Worm (Caenorhabditis elegans) whole organism, late embryonic: Measurements from ENCODE around the gene D1086.5.

Experiments used
- C08G9.2 ChIP-seq: sonication (generic microtip); optimal IDR thresholded peaks from 2 replicates; lab custom pipeline; 2016; ENCODE audit warnings: mild to moderate bottlenecking, missing genetic modification characterization, moderate library complexity, missing compliant biosample characterization
- C38D4.7 ChIP-seq: fragments of 200-800 bp; sonication (Bioruptor generic); optimal IDR thresholded peaks from 2 replicates; lab custom pipeline; 2018; ENCODE audit warnings: mild to moderate bottlenecking, missing genetic modification characterization, moderate library complexity, missing compliant biosample characterization
- K09A11.1 ChIP-seq: sonication (generic microtip); optimal IDR thresholded peaks from 2 replicates; lab custom pipeline; 2017; ENCODE audit warnings: antibody characterized with exemption, mild to moderate bottlenecking, missing genetic modification characterization, missing compliant biosample characterization; ENCODE audit not compliant: insufficient read depth
- T23F11.4 ChIP-seq: fragments of 200-800 bp; sonication (Bioruptor generic); optimal IDR thresholded peaks from 2 replicates; lab custom pipeline; 2018; ENCODE audit warnings: mild to moderate bottlenecking, missing genetic modification characterization, missing compliant biosample characterization
- Y22D7AL.16 ChIP-seq: sonication (generic microtip); optimal IDR thresholded peaks from 2 replicates; lab custom pipeline; 2016; ENCODE audit warnings: missing genetic modification characterization, missing compliant biosample characterization
- ceh-19 ChIP-seq: fragments of 200-800 bp; sonication (Bioruptor generic); optimal IDR thresholded peaks from 2 replicates; lab custom pipeline; 2018; ENCODE audit warnings: mild to moderate bottlenecking, missing genetic modification characterization, missing compliant biosample characterization
- ceh-22 ChIP-seq: sonication (generic microtip); optimal IDR thresholded peaks from 2 replicates; lab custom pipeline; 2017; ENCODE audit warnings: missing biosample characterization, missing genetic modification characterization
- ceh-24 ChIP-seq: sonication (generic microtip); optimal IDR thresholded peaks from 2 replicates; lab custom pipeline; 2016; ENCODE audit warnings: mild to moderate bottlenecking, missing genetic modification characterization, missing compliant biosample characterization
- ceh-30 ChIP-seq: fragments of 150-350 bp; optimal IDR thresholded peaks from 2 replicates; lab custom pipeline; 2014; ENCODE audit warnings: missing biosample characterization, missing genetic modification characterization
- ceh-31 ChIP-seq: sonication (generic microtip); optimal IDR thresholded peaks from 2 replicates; lab custom pipeline; 2016; ENCODE audit warnings: missing genetic modification characterization, missing compliant biosample characterization
- ceh-34 ChIP-seq: sonication (generic microtip); optimal IDR thresholded peaks from 2 replicates; lab custom pipeline; 2016; ENCODE audit warnings: mild to moderate bottlenecking, missing genetic modification characterization, missing compliant biosample characterization
- ceh-48 ChIP-seq: sonication (generic microtip); optimal IDR thresholded peaks from 2 replicates; lab custom pipeline; 2016; ENCODE audit warnings: missing genetic modification characterization, inconsistent platforms, missing compliant biosample characterization
- ceh-6 ChIP-seq: fragments of 200-800 bp; sonication (Bioruptor generic); optimal IDR thresholded peaks from 2 replicates; lab custom pipeline; 2018; ENCODE audit warnings: mild to moderate bottlenecking, missing genetic modification characterization, missing compliant biosample characterization
- ceh-9 ChIP-seq: sonication (generic microtip); optimal IDR thresholded peaks from 2 replicates; lab custom pipeline; 2016; ENCODE audit warnings: mild to moderate bottlenecking, missing genetic modification characterization, inconsistent platforms, missing compliant biosample characterization
- dmd-4 ChIP-seq: sonication (generic microtip); optimal IDR thresholded peaks from 2 replicates; lab custom pipeline; 2016; ENCODE audit warnings: borderline replicate concordance, missing genetic modification characterization, missing compliant biosample characterization
- elt-2 ChIP-seq: sonication (generic microtip); optimal IDR thresholded peaks from 2 replicates; lab custom pipeline; 2016; ENCODE audit warnings: missing genetic modification reagents, missing genetic modification characterization, missing compliant biosample characterization
- elt-4 ChIP-seq: sonication (generic microtip); optimal IDR thresholded peaks from 2 replicates; lab custom pipeline; 2016; ENCODE audit warnings: missing genetic modification characterization, missing compliant biosample characterization
- fax-1 ChIP-seq: sonication (generic microtip); optimal IDR thresholded peaks from 2 replicates; lab custom pipeline; 2016; ENCODE audit warnings: missing genotype, missing genetic modification characterization, missing compliant biosample characterization
- fkh-10 ChIP-seq: fragments of 150-350 bp; optimal IDR thresholded peaks from 2 replicates; lab custom pipeline; 2014; ENCODE audit warnings: missing biosample characterization, missing genetic modification reagents, missing genetic modification characterization
- gmeb-2 ChIP-seq: sonication (generic microtip); optimal IDR thresholded peaks from 2 replicates; lab custom pipeline; 2016; ENCODE audit warnings: missing genetic modification characterization, inconsistent platforms, missing compliant biosample characterization
- hlh-13 ChIP-seq: fragments of 200-800 bp; sonication (Bioruptor generic); optimal IDR thresholded peaks from 2 replicates; lab custom pipeline; 2018; ENCODE audit warnings: mild to moderate bottlenecking, missing genetic modification characterization, missing compliant biosample characterization
- hlh-15 ChIP-seq: sonication (generic microtip); optimal IDR thresholded peaks from 2 replicates; lab custom pipeline; 2016; ENCODE audit warnings: missing genetic modification characterization, missing compliant biosample characterization
- hlh-30 ChIP-seq: sonication (generic microtip); optimal IDR thresholded peaks from 2 replicates; lab custom pipeline; 2017; ENCODE audit warnings: antibody characterized with exemption, missing genetic modification characterization, missing compliant biosample characterization; ENCODE audit not compliant: insufficient read depth
- hlh-8 ChIP-seq: sonication (generic microtip); optimal IDR thresholded peaks from 2 replicates; lab custom pipeline; 2016; ENCODE audit warnings: missing genotype, missing genetic modification characterization, missing compliant biosample characterization
- madf-2 ChIP-seq: sonication (generic microtip); optimal IDR thresholded peaks from 2 replicates; lab custom pipeline; 2017; ENCODE audit warnings: missing genetic modification characterization, missing compliant biosample characterization
- nfya-1 ChIP-seq: sonication (generic microtip); optimal IDR thresholded peaks from 2 replicates; lab custom pipeline; 2017; ENCODE audit warnings: missing genetic modification characterization, mild to moderate bottlenecking, missing compliant biosample characterization, antibody characterized with exemption, moderate library complexity
- nhr-232 ChIP-seq: sonication (generic microtip); optimal IDR thresholded peaks from 2 replicates; lab custom pipeline; 2016; ENCODE audit warnings: missing genetic modification characterization, missing compliant biosample characterization
- odd-2 ChIP-seq: sonication (generic microtip); optimal IDR thresholded peaks from 2 replicates; lab custom pipeline; 2017; ENCODE audit warnings: antibody characterized with exemption, mild to moderate bottlenecking, missing genetic modification characterization, missing compliant biosample characterization
- pag-3 ChIP-seq: sonication (generic microtip); optimal IDR thresholded peaks from 2 replicates; lab custom pipeline; 2016; ENCODE audit warnings: missing compliant biosample characterization, missing genetic modification characterization, borderline replicate concordance
- pat-9 ChIP-seq: fragments of 200-800 bp; sonication (Bioruptor generic); optimal IDR thresholded peaks from 2 replicates; lab custom pipeline; 2018; ENCODE audit warnings: mild to moderate bottlenecking, missing genetic modification characterization, moderate library complexity, missing compliant biosample characterization
- pha-2 ChIP-seq: sonication (generic microtip); optimal IDR thresholded peaks from 2 replicates; lab custom pipeline; 2017; ENCODE audit warnings: mild to moderate bottlenecking, missing genetic modification characterization, missing compliant biosample characterization
- pha-4 ChIP-seq: fragments of 150-350 bp; optimal IDR thresholded peaks from 2 replicates; lab custom pipeline; 2018; ENCODE audit warnings: missing biosample characterization, missing genetic modification reagents, missing genetic modification characterization
- sox-2 ChIP-seq: fragments of 200-800 bp; sonication (Bioruptor generic); IDR thresholded peaks from 2 replicates; pipeline ENCODE4 v1.3.6; 2022; ENCODE audit warnings: missing genetic modification reagents, missing genetic modification characterization, missing compliant biosample characterization
- sox-4 ChIP-seq: sonication (generic microtip); optimal IDR thresholded peaks from 2 replicates; lab custom pipeline; 2017; ENCODE audit warnings: mild to moderate bottlenecking, missing genetic modification characterization, inconsistent platforms, missing compliant biosample characterization
- syd-9 ChIP-seq: sonication (generic microtip); optimal IDR thresholded peaks from 2 replicates; lab custom pipeline; 2016; ENCODE audit warnings: mild to moderate bottlenecking, missing genetic modification characterization, moderate library complexity, missing compliant biosample characterization
- tbx-2 ChIP-seq: sonication (generic microtip); optimal IDR thresholded peaks from 2 replicates; lab custom pipeline; 2016; ENCODE audit warnings: missing genetic modification characterization, missing compliant biosample characterization
- tbx-7 ChIP-seq: sonication (generic microtip); optimal IDR thresholded peaks from 2 replicates; lab custom pipeline; 2016; ENCODE audit warnings: missing genotype, missing genetic modification characterization, missing compliant biosample characterization
- ttx-3 ChIP-seq: sonication (generic microtip); optimal IDR thresholded peaks from 2 replicates; lab custom pipeline; 2016; ENCODE audit warnings: missing genetic modification reagents, missing genetic modification characterization, missing compliant biosample characterization
- unc-42 ChIP-seq: sonication (generic microtip); optimal IDR thresholded peaks from 2 replicates; lab custom pipeline; 2016; ENCODE audit warnings: missing genotype, missing genetic modification characterization, missing compliant biosample characterization
- unc-55 ChIP-seq: sonication (generic microtip); optimal IDR thresholded peaks from 2 replicates; lab custom pipeline; 2017; ENCODE audit warnings: missing biosample characterization, missing genetic modification reagents, missing genetic modification characterization
- zip-5 ChIP-seq: sonication (generic microtip); optimal IDR thresholded peaks from 2 replicates; lab custom pipeline; 2016; ENCODE audit warnings: missing genetic modification characterization, missing compliant biosample characterization
- ztf-16 ChIP-seq: sonication (generic microtip); optimal IDR thresholded peaks from 2 replicates; lab custom pipeline; 2017; ENCODE audit warnings: missing genetic modification characterization, missing compliant biosample characterization

Gene D1086.5

ce11 chrV:14134757-14135441 lies 44.7 kb upstream of the D1086.5 start:
- TF ChIP-seq elt-2 (tag; lab: Kevin White, UChicago): peak; percentile 75
- no peak for TF ChIP-seq ceh-24 (tag; lab: Kevin White, UChicago)
- TF ChIP-seq, all 69 proteins: peak for 1

DNA sequence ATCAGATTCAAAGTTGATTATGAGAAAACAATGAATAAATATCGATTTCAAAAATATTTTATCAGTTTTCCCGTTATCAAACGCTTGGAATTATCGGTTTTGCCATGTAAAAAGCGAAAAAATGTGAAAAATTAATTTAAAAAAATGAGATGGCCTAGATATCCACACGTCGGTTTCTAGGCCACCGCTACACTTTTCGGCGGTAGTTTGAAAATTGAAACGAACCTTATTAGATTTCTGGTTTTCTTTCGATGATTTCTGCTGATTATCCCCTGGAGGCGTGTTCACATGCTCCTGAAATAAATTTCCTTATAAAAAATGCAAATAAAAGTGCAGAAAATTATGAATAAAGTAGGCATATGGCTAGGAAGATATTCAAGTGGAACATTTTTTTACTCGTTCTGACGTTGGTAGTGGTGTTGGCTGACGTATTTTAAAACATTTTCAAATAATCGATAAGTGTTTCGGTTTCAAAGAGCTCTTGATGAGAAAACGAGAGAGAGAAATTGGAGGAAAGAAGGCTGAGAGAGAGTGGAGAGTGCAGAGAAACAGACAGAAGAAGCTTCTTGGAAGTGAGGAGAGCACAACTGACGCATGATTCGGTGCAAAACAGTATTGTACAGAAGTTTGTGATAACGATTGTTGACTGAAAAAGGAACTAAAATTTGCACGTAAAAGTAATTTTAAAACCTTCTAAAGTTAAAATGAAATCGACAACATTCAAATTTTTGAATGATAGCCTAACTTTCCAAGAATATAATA lies 43.0 kb upstream of the D1086.5 start:
- no peak for TF ChIP-seq madf-2 (tag; lab: Kevin White, UChicago)
- no peak for TF ChIP-seq ceh-31 (tag; lab: Kevin White, UChicago)
- no peak for TF ChIP-seq K09A11.1 (tag; lab: Kevin White, UChicago)
- peak; percentile 10 for TF ChIP-seq tbx-2
- TF ChIP-seq ceh-48: peak; percentile 38
- no peak for TF ChIP-seq Y22D7AL.16 (tag; lab: Kevin White, UChicago)
- no peak for TF ChIP-seq ztf-16 (tag; lab: Kevin White, UChicago)
- no peak for TF ChIP-seq nhr-232 (tag; lab: Kevin White, UChicago)
- no peak for TF ChIP-seq ceh-24 (tag; lab: Kevin White, UChicago)
- TF ChIP-seq nfya-1 (tag; lab: Kevin White, UChicago): peak; percentile 4
- no peak for TF ChIP-seq pha-2 (tag; lab: Kevin White, UChicago)
- no peak for TF ChIP-seq ceh-22 (tag; lab: Kevin White, UChicago)
- TF ChIP-seq hlh-30 (tag; lab: Kevin White, UChicago): no peak
- no peak for TF ChIP-seq pat-9 (tag; lab: Kevin White, UChicago)
- TF ChIP-seq unc-55 (GFP tag; lab: Kevin White, UChicago): no peak
- TF ChIP-seq ceh-9: no peak
- TF ChIP-seq fax-1 (tag; lab: Kevin White, UChicago): no peak
- no peak for TF ChIP-seq syd-9 (tag; lab: Kevin White, UChicago)
- TF ChIP-seq elt-4 (tag; lab: Kevin White, UChicago): no peak
- no peak for TF ChIP-seq C38D4.7
- TF ChIP-seq zip-5: peak; percentile 2
- no peak for TF ChIP-seq elt-2 (tag; lab: Kevin White, UChicago)
- TF ChIP-seq sox-2 (GFP tag; lab: Robert Waterston, UW): no peak
- no peak for TF ChIP-seq unc-42 (tag; lab: Kevin White, UChicago)
- no peak for TF ChIP-seq pag-3
- TF ChIP-seq ceh-19: no peak
- TF ChIP-seq dmd-4: no peak
- TF ChIP-seq hlh-13 (GFP tag; lab: Kevin White, UChicago): no peak
- no peak for TF ChIP-seq tbx-7 (tag; lab: Kevin White, UChicago)
- TF ChIP-seq hlh-8: no peak
- no peak for TF ChIP-seq ceh-34 (tag; lab: Kevin White, UChicago)
- no peak for TF ChIP-seq sox-4 (tag; lab: Kevin White, UChicago)
- no peak for TF ChIP-seq ceh-30
- no peak for TF ChIP-seq fkh-10
- no peak for TF ChIP-seq ceh-6 (GFP tag; lab: Kevin White, UChicago)
- no peak for TF ChIP-seq odd-2 (tag; lab: Kevin White, UChicago)
- TF ChIP-seq pha-4 (tag; lab: Kevin White, UChicago): no peak
- no peak for TF ChIP-seq gmeb-2 (tag; lab: Kevin White, UChicago)
- TF ChIP-seq T23F11.4: no peak
- no peak for TF ChIP-seq ttx-3 (tag; lab: Kevin White, UChicago)
- no peak for TF ChIP-seq hlh-15 (tag; lab: Kevin White, UChicago)
- peak; percentile 16 for TF ChIP-seq C08G9.2 (tag; lab: Kevin White, UChicago)
